Fruit fly (Drosophila melanogaster) whole organism, pupa: Measurements from ENCODE around the gene Tsp3A.

Source experiments
- CG13204 ChIP-seq: fragments of 200-800 bp; sonication (Bioruptor generic); optimal IDR thresholded peaks from 2 replicates; lab custom pipeline; 2018; ENCODE audit warnings: missing biosample characterization, mild to moderate bottlenecking, missing genetic modification characterization, moderate library complexity
- CG14655 ChIP-seq: fragments of 200-800 bp; sonication (Bioruptor generic); optimal IDR thresholded peaks from 3 replicates; lab custom pipeline; 2017; ENCODE audit warnings: mild to moderate bottlenecking, missing biosample characterization, missing genetic modification reagents, missing genetic modification characterization
- CG17806 ChIP-seq: fragments of 200-800 bp; sonication (Bioruptor generic); optimal IDR thresholded peaks from 2 replicates; lab custom pipeline; 2018; ENCODE audit warnings: missing biosample characterization, mild to moderate bottlenecking, missing genetic modification characterization, moderate library complexity
- CG34367 ChIP-seq: fragments of 200-800 bp; sonication (Bioruptor generic); optimal IDR thresholded peaks from 2 replicates; lab custom pipeline; 2018; ENCODE audit warnings: missing biosample characterization, mild to moderate bottlenecking, missing genetic modification characterization
- CG8301 ChIP-seq: fragments of 200-800 bp; sonication (Bioruptor generic); optimal IDR thresholded peaks from 2 replicates; lab custom pipeline; 2018; ENCODE audit warnings: missing biosample characterization, mild to moderate bottlenecking, missing genetic modification characterization
- D1 ChIP-seq: fragments of 200-800 bp; sonication (Bioruptor generic); optimal IDR thresholded peaks from 2 replicates; lab custom pipeline; 2018; ENCODE audit warnings: missing biosample characterization, mild to moderate bottlenecking, missing genetic modification characterization, moderate library complexity
- Ets98B ChIP-seq: fragments of 200-800 bp; sonication (Bioruptor generic); IDR thresholded peaks from 2 replicates; pipeline ENCODE4 v1.3.6; 2022; ENCODE audit warnings: missing biosample characterization, missing genetic modification characterization
- Pif1A ChIP-seq: fragments of 200-800 bp; sonication (Bioruptor generic); optimal IDR thresholded peaks from 3 replicates; lab custom pipeline; 2016; ENCODE audit warnings: missing biosample characterization, missing genetic modification characterization
- Pif1B ChIP-seq: fragments of 200-800 bp; sonication (Bioruptor generic); optimal IDR thresholded peaks from 3 replicates; lab custom pipeline; 2016; ENCODE audit warnings: missing biosample characterization, missing genetic modification characterization
- fd96Ca ChIP-seq: fragments of 200-800 bp; sonication (Bioruptor generic); IDR thresholded peaks from 3 replicates; pipeline ENCODE4 v1.3.6; 2022; ENCODE audit warnings: missing biosample characterization, missing genetic modification characterization
- gl ChIP-seq: fragments of 200-800 bp; sonication (Bioruptor generic); optimal IDR thresholded peaks from 2 replicates; lab custom pipeline; 2018; ENCODE audit warnings: missing biosample characterization, mild to moderate bottlenecking, missing genetic modification characterization

DNA sequence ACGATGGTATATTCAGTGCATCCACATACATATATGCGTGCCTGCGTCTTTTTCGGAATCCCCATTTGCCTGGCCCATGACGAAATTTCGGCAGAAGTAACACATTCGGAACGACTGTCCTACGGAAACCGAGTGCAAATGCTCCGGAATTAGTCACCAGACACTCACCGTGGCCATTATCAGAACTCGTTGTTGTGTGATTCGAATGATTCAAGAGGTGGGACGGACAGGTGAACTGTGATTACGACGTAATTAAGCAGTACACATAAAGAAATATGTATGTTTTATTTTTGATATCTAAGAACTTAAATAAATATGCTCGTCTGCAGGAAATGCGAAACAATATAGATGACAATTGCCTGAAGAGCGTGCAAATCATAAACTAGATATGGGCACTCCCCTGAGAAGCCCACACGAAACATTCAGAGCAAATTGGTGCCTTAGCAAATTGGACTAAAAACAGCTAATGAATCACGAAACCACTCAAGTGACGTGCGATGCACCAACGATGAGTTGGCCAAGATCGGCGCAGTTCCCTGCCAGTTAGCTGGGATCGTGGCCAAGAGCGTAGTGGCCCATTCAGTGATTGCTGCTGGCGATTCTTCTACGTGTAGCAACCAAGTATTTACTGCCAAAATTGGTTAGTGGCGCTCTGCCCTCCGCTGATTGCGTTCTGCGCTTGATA lies 28.1 kb downstream of the Tsp3A start:
- TF ChIP-seq fd96Ca (GFP tag; lab: Robert Waterston, UW) (no peak), Ets98B (GFP tag; lab: Robert Waterston, UW) (no peak), CG17806 (tag; lab: Kevin White, UChicago) (no peak), Pif1A (GFP tag; lab: Kevin White, UChicago) (no peak), D1 (tag; lab: Kevin White, UChicago) (no peak), CG34367 (no peak), CG14655 (GFP tag; lab: Kevin White, UChicago) (no peak), CG13204 (GFP tag; lab: Kevin White, UChicago) (no peak), CG8301 (tag; lab: Kevin White, UChicago) (no peak), Pif1B (GFP tag; lab: Kevin White, UChicago) (no peak), gl (tag; lab: Kevin White, UChicago) (no peak)
